Worm (Caenorhabditis elegans): ENCODE results near the gene ZK1320.2.

DNA sequence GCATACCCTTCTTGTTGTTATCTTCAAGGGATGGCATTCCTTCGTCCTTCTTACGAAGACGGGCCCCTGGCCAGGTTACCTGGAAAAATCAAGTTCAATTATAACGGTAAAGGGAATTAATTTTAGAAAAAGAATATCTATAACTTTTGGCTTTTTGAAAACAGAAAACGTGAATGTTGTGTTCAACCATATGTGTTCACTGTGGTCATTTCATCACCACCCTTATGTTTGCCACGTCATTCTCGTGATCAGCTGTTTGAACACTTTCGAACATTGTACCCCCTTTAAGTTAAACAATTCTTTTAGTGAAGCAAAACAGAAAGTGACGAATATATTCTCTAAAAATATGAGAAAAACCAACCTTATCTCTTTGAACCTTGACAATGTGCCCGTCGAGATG, 40.0 kb downstream of the ZK1320.2 start:
- TF ChIP-seq ceh-18 (tag; optimal IDR thresholded peaks at IDR 0.05) (no peak), rnt-1 (tag; optimal IDR thresholded peaks at IDR 0.05) (no peak), ceh-30 (tag; optimal IDR thresholded peaks at IDR 0.05) (no peak), C08G9.2 (tag; optimal IDR thresholded peaks at IDR 0.05) (no peak), K09A11.1 (tag; optimal IDR thresholded peaks at IDR 0.05; ENCODE audit: insufficient read depth) (no peak), unc-86 (tag; optimal IDR thresholded peaks at IDR 0.05) (no peak), pag-3 (tag; optimal IDR thresholded peaks at IDR 0.05; ENCODE audit: borderline replicate concordance) (no peak), fkh-10 (GFP tag; optimal IDR thresholded peaks at IDR 0.05) (no peak), pqm-1 (tag; optimal IDR thresholded peaks at IDR 0.05) (no peak), T23F11.4 (GFP tag; optimal IDR thresholded peaks at IDR 0.05) (no peak), ama-1 (optimal IDR thresholded peaks at IDR 0.05) (no peak)
